Fruit fly (Drosophila melanogaster) whole organism, embryonic: ENCODE data around the gene CG15024.

Experiments used
- B-H2 ChIP-seq: fragments of 200-800 bp; sonication (Bioruptor generic); optimal IDR thresholded peaks from 2 replicates; lab custom pipeline; 2018; ENCODE audit warnings: missing biosample characterization, mild to moderate bottlenecking, missing genetic modification characterization
- CG10321 ChIP-seq: fragments of 200-800 bp; sonication (Bioruptor generic); IDR thresholded peaks from 2 replicates; pipeline ENCODE4 v1.3.6; 2022; ENCODE audit warnings: missing biosample characterization, missing genetic modification characterization
- CG10366 ChIP-seq: fragments of 200-800 bp; sonication (Bioruptor generic); IDR thresholded peaks from 2 replicates; pipeline ENCODE4 v1.3.6; 2022; ENCODE audit warnings: missing biosample characterization, missing genetic modification characterization
- CG11456 ChIP-seq: fragments of 200-800 bp; sonication (Bioruptor generic); IDR thresholded peaks from 3 replicates; pipeline ENCODE4 v1.3.6; 2022; ENCODE audit warnings: missing biosample characterization, missing genetic modification characterization
- CG13894 ChIP-seq: fragments of 200-800 bp; sonication (Bioruptor generic); optimal IDR thresholded peaks from 3 replicates; lab custom pipeline; 2018; ENCODE audit warnings: missing biosample characterization, mild to moderate bottlenecking, missing genetic modification characterization, moderate library complexity
- CG15601 ChIP-seq: fragments of 200-800 bp; sonication (Bioruptor generic); optimal IDR thresholded peaks from 3 replicates; lab custom pipeline; 2019; ENCODE audit warnings: missing biosample characterization, mild to moderate bottlenecking, missing genetic modification characterization, moderate library complexity
- CG17186 ChIP-seq: fragments of 200-800 bp; sonication (Bioruptor generic); optimal IDR thresholded peaks from 3 replicates; lab custom pipeline; 2017; ENCODE audit warnings: missing biosample characterization, missing genetic modification reagents, missing genetic modification characterization
- CG31224 ChIP-seq: fragments of 200-800 bp; sonication (Bioruptor generic); IDR thresholded peaks from 2 replicates; pipeline ENCODE4 v1.3.6; 2022; ENCODE audit warnings: missing biosample characterization, missing genetic modification characterization
- CG31365 ChIP-seq: fragments of 200-800 bp; sonication (Bioruptor generic); optimal IDR thresholded peaks from 2 replicates; lab custom pipeline; 2018; ENCODE audit warnings: missing biosample characterization, mild to moderate bottlenecking, missing genetic modification characterization
- CG32532 ChIP-seq: fragments of 200-800 bp; sonication (Bioruptor generic); IDR thresholded peaks from 2 replicates; pipeline ENCODE4 v1.3.6; 2022; ENCODE audit warnings: missing biosample characterization, missing genetic modification characterization
- CG3726 ChIP-seq: fragments of 200-800 bp; sonication (Bioruptor generic); IDR thresholded peaks from 3 replicates; pipeline ENCODE4, ENCODE4 v1.3.6; 2022; ENCODE audit warnings: missing biosample characterization, missing genetic modification characterization
- CG43689 ChIP-seq: fragments of 200-800 bp; sonication (Bioruptor generic); IDR thresholded peaks from 2 replicates; pipeline ENCODE4 v1.3.6; 2022; ENCODE audit warnings: missing biosample characterization, missing genetic modification characterization
- CG4854 ChIP-seq: fragments of 200-800 bp; sonication (Bioruptor generic); optimal IDR thresholded peaks from 2 replicates; lab custom pipeline; 2016; ENCODE audit warnings: missing biosample characterization, missing genetic modification characterization, inconsistent platforms
- Deaf1 ChIP-seq: fragments of 200-800 bp; optimal IDR thresholded peaks from 3 replicates; lab custom pipeline; 2019; ENCODE audit warnings: missing biosample characterization, mild to moderate bottlenecking, missing genetic modification characterization, moderate library complexity
- Fer1 ChIP-seq: fragments of 200-800 bp; sonication (Bioruptor generic); optimal IDR thresholded peaks from 2 replicates; lab custom pipeline; 2017; ENCODE audit warnings: missing biosample characterization, mild to moderate bottlenecking, missing genetic modification characterization
- Fer3 ChIP-seq: fragments of 200-800 bp; sonication (Bioruptor generic); optimal IDR thresholded peaks from 2 replicates; lab custom pipeline; 2018; ENCODE audit warnings: missing biosample characterization, mild to moderate bottlenecking, missing genetic modification characterization, moderate library complexity
- GATAe ChIP-seq: fragments of 200-800 bp; sonication (Bioruptor generic); conservative IDR thresholded peaks from 2 replicates; pipeline ENCODE4 v1.3.6; 2022; ENCODE audit warnings: missing biosample characterization, missing genetic modification characterization
- H15 ChIP-seq: fragments of 200-800 bp; sonication (Bioruptor generic); IDR thresholded peaks from 3 replicates; pipeline ENCODE4 v1.3.6; 2022; ENCODE audit warnings: missing biosample characterization, missing genetic modification characterization
- HLHmδ ChIP-seq: fragments of 200-800 bp; sonication (Bioruptor generic); optimal IDR thresholded peaks from 2 replicates; lab custom pipeline; 2018; ENCODE audit warnings: missing biosample characterization, mild to moderate bottlenecking, missing genetic modification characterization, moderate library complexity
- Hey ChIP-seq: fragments of 200-800 bp; sonication (Bioruptor generic); optimal IDR thresholded peaks from 3 replicates; lab custom pipeline; 2018; ENCODE audit warnings: missing biosample characterization, mild to moderate bottlenecking, missing genetic modification characterization
- Jarid2 ChIP-seq: fragments of 200-800 bp; sonication (Bioruptor generic); optimal IDR thresholded peaks from 3 replicates; lab custom pipeline; 2017; ENCODE audit warnings: mild to moderate bottlenecking, missing biosample characterization, missing genetic modification reagents, missing genetic modification characterization
- Med ChIP-seq: fragments of 200-800 bp; sonication (Bioruptor generic); peaks from one replicate; lab custom pipeline; 2016; ENCODE audit warnings: missing biosample characterization, missing genetic modification characterization, mild to moderate bottlenecking, inconsistent platforms, moderate library complexity
- NC2β ChIP-seq: fragments of 200-800 bp; sonication (Bioruptor generic); optimal IDR thresholded peaks from 2 replicates; lab custom pipeline; 2016; ENCODE audit warnings: missing biosample characterization, missing genetic modification characterization
- Nf-YA ChIP-seq: fragments of 200-800 bp; sonication (Bioruptor generic); IDR thresholded peaks from 2 replicates; pipeline ENCODE4 v1.3.6; 2022; ENCODE audit warnings: missing biosample characterization, missing genetic modification characterization
- Rx ChIP-seq: fragments of 200-800 bp; sonication (Bioruptor generic); IDR thresholded peaks from 2 replicates; pipeline ENCODE4 v1.3.6; 2022; ENCODE audit warnings: missing biosample characterization, missing genetic modification characterization
- Trl ChIP-seq, 3 experiments: fragments of >200 bp in 2 of 3; fragments of 200-800 bp in 1 of 3; sonication (Bioruptor generic) in 1 of 3; optimal IDR thresholded peaks; 2 replicates in 1 of 3; 3 replicates in 2 of 3; lab custom pipeline; 2016 to 2017; ENCODE audit warnings: missing biosample characterization in 1 of 3, missing genetic modification characterization in 1 of 3
- Xrp1 ChIP-seq: fragments of 200-800 bp; sonication (Bioruptor generic); IDR thresholded peaks from 2 replicates; pipeline ENCODE4 v1.3.6; 2022; ENCODE audit warnings: missing biosample characterization, missing genetic modification characterization
- ara ChIP-seq: fragments of 200-800 bp; sonication (Bioruptor generic); IDR thresholded peaks from 2 replicates; pipeline ENCODE4 v1.3.6; 2022; ENCODE audit warnings: missing biosample characterization, missing genetic modification characterization
- ash1 ChIP-seq: fragments of 200-800 bp; sonication (Bioruptor generic); optimal IDR thresholded peaks from 2 replicates; lab custom pipeline; 2018; ENCODE audit warnings: missing biosample characterization, mild to moderate bottlenecking, missing genetic modification characterization
- cas ChIP-seq: fragments of 200-800 bp; sonication (Bioruptor generic); IDR thresholded peaks from 2 replicates; pipeline ENCODE4 v1.3.6; 2022; ENCODE audit warnings: missing biosample characterization, missing genetic modification characterization
- cg ChIP-seq: fragments of 200-800 bp; sonication (Bioruptor generic); optimal IDR thresholded peaks from 3 replicates; lab custom pipeline; 2019; ENCODE audit warnings: missing biosample characterization, mild to moderate bottlenecking, missing genetic modification characterization, moderate library complexity
- chinmo ChIP-seq: fragments of 200-800 bp; sonication (Bioruptor generic); IDR thresholded peaks from 4 replicates; pipeline ENCODE4 v1.3.6; 2022; ENCODE audit warnings: missing biosample characterization, missing genetic modification characterization; ENCODE audit not compliant: partially characterized antibody
- danr ChIP-seq: fragments of 200-800 bp; sonication (Bioruptor generic); IDR thresholded peaks from 2 replicates; pipeline ENCODE4 v1.3.6; 2022; ENCODE audit warnings: missing biosample characterization, missing genetic modification characterization
- ewg ChIP-seq: fragments of 200-800 bp; sonication (Bioruptor generic); optimal IDR thresholded peaks from 3 replicates; lab custom pipeline; 2017; ENCODE audit warnings: mild to moderate bottlenecking, missing biosample characterization, missing genetic modification reagents, missing genetic modification characterization
- fd3F ChIP-seq: fragments of 200-800 bp; sonication (Bioruptor generic); optimal IDR thresholded peaks from 2 replicates; lab custom pipeline; 2018; ENCODE audit warnings: missing biosample characterization, mild to moderate bottlenecking, missing genetic modification characterization, moderate library complexity
- fd64A ChIP-seq: fragments of 200-800 bp; sonication (Bioruptor generic); optimal IDR thresholded peaks from 3 replicates; lab custom pipeline; 2018; ENCODE audit warnings: missing biosample characterization, mild to moderate bottlenecking, missing genetic modification characterization
- gem ChIP-seq: fragments of 200-800 bp; sonication (Bioruptor generic); optimal IDR thresholded peaks from 2 replicates; lab custom pipeline; 2019; ENCODE audit warnings: missing biosample characterization, mild to moderate bottlenecking, missing genetic modification characterization, moderate library complexity
- kni ChIP-seq: fragments of 200-800 bp; sonication (Bioruptor generic); optimal IDR thresholded peaks from 3 replicates; lab custom pipeline; 2017; ENCODE audit warnings: mild to moderate bottlenecking, missing biosample characterization, missing genetic modification reagents, missing genetic modification characterization
- nerfin-1 ChIP-seq: fragments of 200-800 bp; sonication (Bioruptor generic); optimal IDR thresholded peaks from 3 replicates; lab custom pipeline; 2019; ENCODE audit warnings: missing biosample characterization, mild to moderate bottlenecking, missing genetic modification characterization, moderate library complexity
- ro ChIP-seq: fragments of 200-800 bp; sonication (Bioruptor generic); IDR thresholded peaks from 2 replicates; pipeline ENCODE4 v1.3.6; 2022; ENCODE audit warnings: missing biosample characterization, missing genetic modification characterization
- run ChIP-seq: fragments of 200-800 bp; sonication (Bioruptor generic); optimal IDR thresholded peaks from 3 replicates; lab custom pipeline; 2018; ENCODE audit warnings: missing biosample characterization, mild to moderate bottlenecking, missing genetic modification characterization
- scrt ChIP-seq: fragments of 200-800 bp; sonication (Bioruptor generic); optimal IDR thresholded peaks from 2 replicates; lab custom pipeline; 2018; ENCODE audit warnings: missing biosample characterization, mild to moderate bottlenecking, missing genetic modification characterization, moderate library complexity
- toy ChIP-seq: fragments of 200-800 bp; sonication (Bioruptor generic); IDR thresholded peaks from 2 replicates; pipeline ENCODE4 v1.3.6; 2022; ENCODE audit warnings: missing biosample characterization, missing genetic modification characterization
- trh ChIP-seq: fragments of 200-800 bp; sonication (Bioruptor generic); optimal IDR thresholded peaks from 2 replicates; lab custom pipeline; 2016; ENCODE audit warnings: missing biosample characterization, missing genetic modification characterization

Gene CG15024

DNA sequence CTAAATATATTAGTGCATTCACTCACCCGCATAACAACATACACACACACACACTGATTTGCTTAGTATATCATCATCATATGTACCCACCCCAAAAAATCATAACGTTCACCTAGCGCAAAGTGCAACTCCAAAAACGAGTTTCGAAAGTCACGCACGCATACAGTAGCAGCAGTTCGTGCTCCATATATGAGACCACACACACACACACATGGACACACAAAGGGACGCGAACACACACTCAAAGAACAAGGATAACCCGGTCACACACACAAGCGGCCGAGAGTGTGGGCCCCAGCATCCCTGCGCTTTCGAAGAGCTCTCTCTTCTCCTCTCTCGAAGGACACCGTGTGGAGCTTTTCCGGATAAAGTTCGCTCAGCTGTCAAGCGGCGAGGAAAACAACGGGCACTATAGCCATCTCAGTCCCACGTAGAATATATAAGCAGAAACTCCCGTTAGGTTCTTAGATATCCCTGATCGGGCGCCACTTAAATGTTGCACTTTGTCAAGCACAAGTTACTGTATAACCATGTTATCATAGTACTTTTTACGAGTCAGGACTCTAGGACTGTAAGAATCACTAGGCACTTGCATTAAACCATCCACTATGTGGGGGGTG lies 32.4 kb downstream of the CG15024 start:
- TF ChIP-seq CG32532 (GFP tag; lab: Robert Waterston, UW) (0 out of 2 replicates have a peak, but pooled peaks have one; percentile 7), B-H2 (GFP tag; lab: Kevin White, UChicago) (no peak), Jarid2 (GFP tag; lab: Kevin White, UChicago) (no peak), GATAe (GFP tag; lab: Robert Waterston, UW) (no peak), CG13894 (tag; lab: Kevin White, UChicago) (peak; percentile 83), CG3726 (GFP tag; lab: Robert Waterston, UW) (0 out of 3 replicates have a peak, but pooled peaks have one; percentile 29), CG10321 (GFP tag; lab: Robert Waterston, UW) (peak; percentile 50; the same call in 1 of the 2 replicates), CG31365 (tag; lab: Kevin White, UChicago) (no peak), kni (GFP tag; lab: Kevin White, UChicago) (peak; percentile 50), HLHmδ (GFP tag; lab: Kevin White, UChicago) (peak; percentile 28), CG11456 (GFP tag; lab: Robert Waterston, UW) (0 out of 3 replicates have a peak, but pooled peaks have one; percentile 37), cg (GFP tag; lab: Kevin White, UChicago) (peak; percentile 58), scrt (GFP tag; lab: Kevin White, UChicago) (peak; percentile 35), Rx (GFP tag; lab: Robert Waterston, UW) (no peak), CG31224 (GFP tag; lab: Robert Waterston, UW) (no peak), gem (tag; lab: Kevin White, UChicago) (no peak), Trl (optimal IDR thresholded peaks at IDR 0.05; lab: Kevin White, UChicago) (peak in 1 of 2 experiments; percentile 18), Trl (GFP tag; optimal IDR thresholded peaks at IDR 0.05; lab: Kevin White, UChicago) (no peak), Deaf1 (tag; lab: Kevin White, UChicago) (peak; percentile 55), cas (GFP tag; lab: Robert Waterston, UW) (0 out of 2 replicates have a peak, but pooled peaks have one; percentile 38), ewg (peak; percentile 34), chinmo (GFP tag; lab: Robert Waterston, UW) (0 out of 4 replicates have a peak, but pooled peaks have one; percentile 12)

DNA sequence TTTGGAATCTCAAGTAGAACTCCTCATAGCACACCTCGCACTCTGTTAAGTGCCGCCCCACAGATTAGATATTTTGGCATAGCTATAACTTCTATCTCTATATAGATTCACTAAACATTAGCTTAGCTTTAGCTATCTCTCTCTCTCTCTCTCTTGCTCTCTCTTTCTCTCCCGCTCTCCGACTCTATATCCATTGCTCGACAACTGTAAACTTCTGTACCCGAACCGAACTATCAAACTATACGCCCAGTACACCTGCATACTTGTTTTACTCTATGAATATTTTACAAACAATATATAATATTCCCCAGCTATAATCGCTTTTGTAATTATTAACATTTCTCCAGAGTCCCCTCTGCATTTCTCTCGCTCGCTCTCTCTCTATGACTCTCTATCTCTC lies 33.3 kb downstream of the CG15024 start:
- TF ChIP-seq run (tag; lab: Kevin White, UChicago) (no peak), trh (GFP tag; lab: Kevin White, UChicago) (no peak), danr (GFP tag; lab: Robert Waterston, UW) (no peak), toy (GFP tag; lab: Robert Waterston, UW) (no peak), ro (no peak), Hey (tag; lab: Kevin White, UChicago) (no peak), CG43689 (GFP tag; lab: Robert Waterston, UW) (no peak), CG13894 (tag; lab: Kevin White, UChicago) (peak; percentile 68), Trl (optimal IDR thresholded peaks at IDR 0.05; lab: Kevin White, UChicago) (peak; percentile 55 to 66), Trl (GFP tag; optimal IDR thresholded peaks at IDR 0.05; lab: Kevin White, UChicago) (no peak), ash1 (GFP tag; lab: Kevin White, UChicago) (no peak), Xrp1 (GFP tag; lab: Robert Waterston, UW) (no peak), Deaf1 (tag; lab: Kevin White, UChicago) (peak; percentile 6), CG10321 (GFP tag; lab: Robert Waterston, UW) (no peak), H15 (GFP tag; lab: Robert Waterston, UW) (no peak)
- TF ChIP-seq, all 482 proteins: peak for 3

DNA sequence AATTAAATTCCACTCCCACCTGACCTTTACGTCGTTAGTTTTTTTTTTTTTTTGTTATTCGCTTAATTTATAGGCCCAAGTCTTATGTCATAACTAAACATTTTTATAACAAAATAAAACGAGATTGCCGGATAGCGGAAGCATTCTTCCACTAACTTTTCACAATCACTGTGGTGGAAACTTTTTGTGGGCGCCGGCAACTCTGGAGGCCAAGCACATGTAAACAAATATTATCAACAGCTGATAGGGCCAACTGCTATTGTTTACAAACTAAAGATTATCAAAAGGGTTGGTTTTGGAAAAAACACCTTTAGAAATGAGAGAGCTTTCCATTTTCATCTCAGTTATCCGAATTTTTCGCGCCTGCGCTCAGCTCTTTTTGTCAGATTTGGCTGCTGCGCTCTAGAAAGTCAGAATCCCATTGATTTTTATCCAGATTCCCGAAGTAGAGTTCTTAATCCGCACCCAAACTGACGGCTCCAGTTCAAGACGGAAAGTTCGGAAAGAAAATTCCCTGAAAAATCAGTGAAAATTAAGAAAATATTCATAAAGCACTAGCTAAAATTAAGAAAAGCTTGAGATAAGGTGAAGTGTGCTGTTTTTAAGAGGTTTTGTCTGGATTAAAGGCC lies 34.6 kb downstream of the CG15024 start, which contains the start of gene nAChRbeta1:
Gene nAChRbeta1 (plus strand): TSS at position 432 of the 629 bp plus-strand sequence.
- TF ChIP-seq ara (no peak), nerfin-1 (tag; lab: Kevin White, UChicago) (peak; percentile 55), Fer1 (GFP tag; lab: Kevin White, UChicago) (peak; percentile 24), Nf-YA (GFP tag; lab: Robert Waterston, UW) (no peak), CG17186 (GFP tag; lab: Kevin White, UChicago) (no peak), CG4854 (GFP tag; lab: Kevin White, UChicago) (no peak), Fer3 (peak; percentile 20), Trl (optimal IDR thresholded peaks at IDR 0.05; lab: Kevin White, UChicago) (peak in 1 of 2 experiments; percentile 17), Trl (GFP tag; optimal IDR thresholded peaks at IDR 0.05; lab: Kevin White, UChicago) (no peak), ewg (peak; percentile 74), NC2β (GFP tag; lab: Kevin White, UChicago) (no peak), Med (GFP tag; lab: Kevin White, UChicago) (peak; percentile 46), fd64A (GFP tag; lab: Kevin White, UChicago) (no peak), fd3F (GFP tag; lab: Kevin White, UChicago) (no peak), CG15601 (tag; lab: Kevin White, UChicago) (no peak), CG10366 (GFP tag; lab: Robert Waterston, UW) (no peak), CG13894 (tag; lab: Kevin White, UChicago) (peak; percentile 20)
